Worm (Caenorhabditis elegans) whole organism, L1 larva: ENCODE measurements around the gene xol-1.

Source experiments
- F16B12.6 ChIP-seq: fragments of 150-350 bp; optimal IDR thresholded peaks from 2 replicates; lab custom pipeline; 2014; ENCODE audit warnings: missing biosample characterization, missing genetic modification characterization
- Y116A8C.19 ChIP-seq: sonication (generic microtip); optimal IDR thresholded peaks from 2 replicates; lab custom pipeline; 2016; ENCODE audit warnings: missing compliant biosample characterization, missing genetic modification characterization, borderline replicate concordance
- blmp-1 ChIP-seq: fragments of 150-350 bp; optimal IDR thresholded peaks from 2 replicates; lab custom pipeline; 2014; ENCODE audit warnings: missing biosample characterization, missing genetic modification characterization
- ceh-8 ChIP-seq: fragments of 200-800 bp; sonication (Bioruptor generic); optimal IDR thresholded peaks from 2 replicates; lab custom pipeline; 2018; ENCODE audit warnings: mild to moderate bottlenecking, missing genetic modification characterization, moderate library complexity, missing compliant biosample characterization
- dpl-1 ChIP-seq, 3 experiments: fragments of 150-350 bp in 2 of 3; sonication (generic microtip) in 1 of 3; optimal IDR thresholded peaks; 2 replicates each; lab custom pipeline; 2014 to 2017; ENCODE audit warnings: missing biosample characterization in 3 of 3, missing genetic modification characterization in 3 of 3, missing genetic modification reagents in 3 of 3
- dsc-1 ChIP-seq: sonication (generic microtip); optimal IDR thresholded peaks from 2 replicates; lab custom pipeline; 2016; ENCODE audit warnings: mild to moderate bottlenecking, missing genetic modification characterization, missing compliant biosample characterization
- efl-1 ChIP-seq, 4 experiments: fragments of 150-350 bp; optimal IDR thresholded peaks in 3 of 4; peaks in 1 of 4; 1 replicate in 1 of 4; 2 replicates in 3 of 4; lab custom pipeline; 2014; ENCODE audit warnings: missing biosample characterization in 2 of 4, missing genetic modification characterization in 2 of 4, missing genetic modification reagents in 2 of 4
- elt-2 ChIP-seq: sonication (generic microtip); optimal IDR thresholded peaks from 2 replicates; lab custom pipeline; 2016; ENCODE audit warnings: missing genetic modification characterization, mild to moderate bottlenecking, inconsistent platforms, missing compliant biosample characterization, missing genetic modification reagents
- elt-3 ChIP-seq, 6 experiments: fragments of 150-350 bp in 1 of 6; sonication (generic microtip); optimal IDR thresholded peaks; 2 replicates each; lab custom pipeline; 2017 to 2018; ENCODE audit warnings: missing biosample characterization in 6 of 6, missing genetic modification characterization in 6 of 6, inconsistent platforms in 1 of 6
- fkh-10 ChIP-seq: sonication (generic microtip); optimal IDR thresholded peaks from 2 replicates; lab custom pipeline; 2017; ENCODE audit warnings: missing biosample characterization, missing genetic modification reagents, missing genetic modification characterization
- fkh-4 ChIP-seq: sonication (generic microtip); optimal IDR thresholded peaks from 2 replicates; lab custom pipeline; 2016; ENCODE audit warnings: missing compliant biosample characterization, missing genetic modification characterization, borderline replicate concordance
- hlh-17 ChIP-seq: fragments of 200-800 bp; sonication (Bioruptor generic); optimal IDR thresholded peaks from 2 replicates; lab custom pipeline; 2018; ENCODE audit warnings: missing genetic modification characterization, mild to moderate bottlenecking, missing compliant biosample characterization, moderate library complexity, borderline replicate concordance
- hlh-4 ChIP-seq: sonication (generic microtip); optimal IDR thresholded peaks from 2 replicates; lab custom pipeline; 2016; ENCODE audit warnings: mild to moderate bottlenecking, missing genetic modification characterization, missing compliant biosample characterization
- hpl-2 ChIP-seq: fragments of 150-350 bp; optimal IDR thresholded peaks from 2 replicates; lab custom pipeline; 2014; ENCODE audit warnings: missing biosample characterization, missing genetic modification reagents, missing genetic modification characterization
- lin-14 ChIP-seq: fragments of 200-800 bp; sonication (Bioruptor generic); optimal IDR thresholded peaks from 2 replicates; lab custom pipeline; 2018; ENCODE audit warnings: mild to moderate bottlenecking, missing genetic modification characterization, moderate library complexity, missing compliant biosample characterization
- lsy-2 ChIP-seq, 2 experiments: fragments of 150-350 bp; optimal IDR thresholded peaks; 2 replicates each; lab custom pipeline; 2014; ENCODE audit warnings: missing biosample characterization in 2 of 2, missing genetic modification characterization in 2 of 2
- mdl-1 ChIP-seq, 2 experiments: fragments of 150-350 bp; optimal IDR thresholded peaks; 2 replicates each; lab custom pipeline; 2014 to 2017; ENCODE audit warnings: missing biosample characterization in 2 of 2, missing genetic modification characterization in 2 of 2, inconsistent platforms in 1 of 2
- mep-1 ChIP-seq: fragments of 150-350 bp; optimal IDR thresholded peaks from 2 replicates; lab custom pipeline; 2014; ENCODE audit warnings: missing biosample characterization, missing genetic modification characterization
- nhr-12 ChIP-seq: sonication (generic microtip); optimal IDR thresholded peaks from 2 replicates; lab custom pipeline; 2017; ENCODE audit warnings: missing biosample characterization, missing genetic modification characterization
- nhr-19 ChIP-seq: fragments of 200-800 bp; sonication (Bioruptor generic); conservative IDR thresholded peaks from 2 replicates; pipeline ENCODE4 v1.3.6; 2022; ENCODE audit warnings: missing genetic modification characterization, missing compliant biosample characterization
- nhr-28 ChIP-seq: fragments of 150-350 bp; optimal IDR thresholded peaks from 2 replicates; lab custom pipeline; 2014; ENCODE audit warnings: missing biosample characterization, missing genetic modification characterization
- nhr-47 ChIP-seq: sonication (generic microtip); optimal IDR thresholded peaks from 2 replicates; lab custom pipeline; 2016; ENCODE audit warnings: mild to moderate bottlenecking, missing genetic modification characterization, moderate library complexity, missing compliant biosample characterization
- nhr-71 ChIP-seq: sonication (generic microtip); optimal IDR thresholded peaks from 2 replicates; lab custom pipeline; 2016; ENCODE audit warnings: mild to moderate bottlenecking, missing genetic modification characterization, moderate library complexity, missing compliant biosample characterization
- nhr-77 ChIP-seq: fragments of 150-350 bp; optimal IDR thresholded peaks from 2 replicates; lab custom pipeline; 2014; ENCODE audit warnings: missing biosample characterization, missing genetic modification characterization
- pax-3 ChIP-seq: fragments of 200-800 bp; sonication (Bioruptor generic); optimal IDR thresholded peaks from 2 replicates; lab custom pipeline; 2018; ENCODE audit warnings: mild to moderate bottlenecking, missing genetic modification characterization, moderate library complexity, missing compliant biosample characterization
- snu-23 ChIP-seq: sonication (generic microtip); optimal IDR thresholded peaks from 2 replicates; lab custom pipeline; 2016; ENCODE audit warnings: missing genetic modification characterization, missing compliant biosample characterization
- sox-4 ChIP-seq: sonication (generic microtip); optimal IDR thresholded peaks from 2 replicates; lab custom pipeline; 2016; ENCODE audit warnings: missing genetic modification characterization, missing compliant biosample characterization
- unc-130 ChIP-seq: fragments of 150-350 bp; optimal IDR thresholded peaks from 2 replicates; lab custom pipeline; 2017; ENCODE audit warnings: missing biosample characterization, missing genetic modification characterization, inconsistent platforms
- unc-98 ChIP-seq: fragments of 200-800 bp; sonication (Bioruptor generic); IDR thresholded peaks from 2 replicates; pipeline ENCODE4 v1.3.6; 2022; ENCODE audit warnings: missing genetic modification characterization, missing compliant biosample characterization
- vab-15 ChIP-seq: sonication (generic microtip); optimal IDR thresholded peaks from 2 replicates; lab custom pipeline; 2017; ENCODE audit warnings: missing genotype, mild to moderate bottlenecking, missing genetic modification characterization, missing compliant biosample characterization
- zag-1 ChIP-seq: fragments of 150-350 bp; optimal IDR thresholded peaks from 2 replicates; lab custom pipeline; 2014; ENCODE audit warnings: missing biosample characterization, missing genetic modification characterization

The xol-1 gene

ce11 chrX:8053008-8053441 is 11.9 kb downstream of the xol-1 start (continued):
- TF ChIP-seq nhr-71 (tag; lab: Kevin White, UChicago) (peak; percentile 79), nhr-12 (tag; lab: Kevin White, UChicago) (no peak), nhr-28 (no peak), dsc-1 (tag; lab: Kevin White, UChicago) (peak; percentile 2), Y116A8C.19 (no peak), ceh-8 (GFP tag; lab: Kevin White, UChicago) (no peak), blmp-1 (tag; lab: Kevin White, UChicago) (no peak), nhr-19 (GFP tag; lab: Robert Waterston, UW) (peak; percentile 58), fkh-10 (GFP tag; lab: Kevin White, UChicago) (no peak)

- TF ChIP-seq sox-4 (tag; lab: Kevin White, UChicago): no peak
- TF ChIP-seq hlh-4 (tag; lab: Kevin White, UChicago): no peak
- peak; percentile 26 for TF ChIP-seq lin-14 (GFP tag; lab: Kevin White, UChicago)
- TF ChIP-seq, all 84 proteins: peak for 1
Observed at ce11 chrX:8054478-8054877, 13.4 kb downstream of the xol-1 start.

- TF ChIP-seq F16B12.6 (peak; percentile 81), snu-23 (GFP tag; lab: Kevin White, UChicago) (peak; percentile 26), dpl-1 (GFP tag; optimal IDR thresholded peaks at IDR 0.05; lab: Kevin White, UChicago) (peak in 1 of 3 experiments; percentile 7), hpl-2 (GFP tag; lab: Kevin White, UChicago) (no peak), blmp-1 (tag; lab: Kevin White, UChicago) (peak; percentile 22), mep-1 (tag; lab: Kevin White, UChicago) (peak; percentile 34), lsy-2 (tag; optimal IDR thresholded peaks at IDR 0.05; lab: Kevin White, UChicago) (peak in 1 of 2 experiments; percentile 5), nhr-71 (tag; lab: Kevin White, UChicago) (peak; percentile 7), hlh-17 (GFP tag; lab: Kevin White, UChicago) (no peak), elt-3 (tag; optimal IDR thresholded peaks at IDR 0.05; lab: Kevin White, UChicago) (no peak), efl-1 (optimal IDR thresholded peaks at IDR 0.05; lab: Kevin White, UChicago) (no peak), efl-1 (GFP tag; optimal IDR thresholded peaks at IDR 0.05 in 1 of 2; lab: Kevin White, UChicago) (peak; percentile 14 to 74), dsc-1 (tag; lab: Kevin White, UChicago) (peak; percentile 15), elt-2 (tag; lab: Kevin White, UChicago) (peak; percentile 4)
Observed at ce11 chrX:8057791-8058270, 16.7 kb downstream of the xol-1 start, which contains the start of gene dim-1. dim-1 (minus strand) TSS chrX:8058220.

- TF ChIP-seq unc-98 (GFP tag; lab: Robert Waterston, UW): no peak
- TF ChIP-seq zag-1: no peak
- no peak for TF ChIP-seq fkh-4
- TF ChIP-seq nhr-77 (tag; lab: Kevin White, UChicago): no peak
- TF ChIP-seq nhr-47 (tag; lab: Kevin White, UChicago): no peak
- TF ChIP-seq efl-1 (optimal IDR thresholded peaks at IDR 0.05; lab: Kevin White, UChicago): no peak
- peak in 1 of 2 experiments; percentile 79 for TF ChIP-seq efl-1 (GFP tag; optimal IDR thresholded peaks at IDR 0.05 in 1 of 2; lab: Kevin White, UChicago)
- no peak for TF ChIP-seq vab-15 (tag; lab: Kevin White, UChicago)
- TF ChIP-seq mdl-1 (tag; optimal IDR thresholded peaks at IDR 0.05; lab: Kevin White, UChicago): no peak
- no peak for TF ChIP-seq unc-130 (tag; lab: Kevin White, UChicago)
- peak; percentile 45 for TF ChIP-seq blmp-1 (tag; lab: Kevin White, UChicago)
- no peak for TF ChIP-seq lin-14 (GFP tag; lab: Kevin White, UChicago)
Observed at ce11 chrX:8059999-8060398, 18.9 kb downstream of the xol-1 start.

ce11 chrX:8060823-8061222 is 19.7 kb downstream of the xol-1 start, which contains the start of gene C18A11.3:
C18A11.3 (plus strand) TSS chrX:8061123.
- TF ChIP-seq pax-3 (tag; lab: Kevin White, UChicago) (no peak), efl-1 (optimal IDR thresholded peaks at IDR 0.05; lab: Kevin White, UChicago) (no peak), efl-1 (GFP tag; optimal IDR thresholded peaks at IDR 0.05 in 1 of 2; lab: Kevin White, UChicago) (peak in 1 of 2 experiments; percentile 10)
